Worm (Caenorhabditis elegans): ENCODE measurements around the gene clec-151.
A peak's percentile ranks its signal among the peaks of the same experiment; 100 is the strongest.

clec-151 gene

ce11 chrIII:4649363-4649768 lies 21.1 kb downstream of the clec-151 start (continued):
- TF ChIP-seq zfh-2 (GFP tag; conservative IDR thresholded peaks at IDR 0.05) (peak; percentile 95), rec-8 (tag; optimal IDR thresholded peaks at IDR 0.05) (no peak), tbp1 (GFP tag; optimal IDR thresholded peaks at IDR 0.05) (peak; percentile 70), mcd-1 (GFP tag; IDR thresholded peaks at IDR 0.05) (peak; percentile 89), ceh-58 (GFP tag; IDR thresholded peaks at IDR 0.05) (no peak), let-526 (GFP tag; IDR thresholded peaks at IDR 0.05) (0 out of 2 replicates have a peak, but pooled peaks have one; percentile 30), nhr-90 (tag; optimal IDR thresholded peaks at IDR 0.05) (peak; percentile 92), ztf-3 (GFP tag; optimal IDR thresholded peaks at IDR 0.05) (peak; percentile 56), athp-1 (tag; optimal IDR thresholded peaks at IDR 0.05) (peak; percentile 83), F23B12.7 (tag; optimal IDR thresholded peaks at IDR 0.05; ENCODE audit: insufficient read depth) (peak; percentile 17), hmg-1.2 (GFP tag; IDR thresholded peaks at IDR 0.05) (peak; percentile 96), egrh-3 (GFP tag; IDR thresholded peaks at IDR 0.05) (peak; percentile 10; the same call in 1 of the 2 replicates), somi-1 (GFP tag; optimal IDR thresholded peaks at IDR 0.05) (peak; percentile 95), attf-5 (GFP tag; optimal IDR thresholded peaks at IDR 0.05) (peak; percentile 98), hsf-1 (GFP tag; IDR thresholded peaks at IDR 0.05) (0 out of 2 replicates have a peak, but pooled peaks have one; percentile 35), nhr-179 (tag; optimal IDR thresholded peaks at IDR 0.05) (no peak), madf-10 (tag; optimal IDR thresholded peaks at IDR 0.05) (peak; percentile 91), ztf-22 (GFP tag; optimal IDR thresholded peaks at IDR 0.05) (peak; percentile 97), lsl-1 (GFP tag; optimal IDR thresholded peaks at IDR 0.05) (no peak), let-607 (tag; optimal IDR thresholded peaks at IDR 0.05) (peak; percentile 81 to 89), C06A6.2 (GFP tag; conservative IDR thresholded peaks at IDR 0.05) (peak; percentile 84), unc-62 (GFP tag; optimal IDR thresholded peaks at IDR 0.05) (peak; percentile 83), ZK185.1 (tag; optimal IDR thresholded peaks at IDR 0.05; ENCODE audit: poor library complexity, severe bottlenecking) (peak; percentile 87), ceh-27 (GFP tag; optimal IDR thresholded peaks at IDR 0.05) (peak; percentile 90), F37B4.10 (GFP tag; IDR thresholded peaks at IDR 0.05) (0 out of 2 replicates have a peak, but pooled peaks have one; percentile 46), zim-3 (tag; optimal IDR thresholded peaks at IDR 0.05) (no peak), tlf-1 (GFP tag; optimal IDR thresholded peaks at IDR 0.05) (peak; percentile 85), B0261.1 (tag; optimal IDR thresholded peaks at IDR 0.05) (no peak), fkh-3 (tag; optimal IDR thresholded peaks at IDR 0.05) (no peak), dox-1 (GFP tag; IDR thresholded peaks at IDR 0.05) (peak; percentile 74), lin-35 (GFP tag; optimal IDR thresholded peaks at IDR 0.05) (peak in 1 of 3 experiments; percentile 66), hmg-20 (GFP tag; IDR thresholded peaks at IDR 0.05) (0 out of 2 replicates have a peak, but pooled peaks have one; percentile 12), ztf-26 (tag; optimal IDR thresholded peaks at IDR 0.05) (peak; percentile 94), egl-18 (GFP tag; IDR thresholded peaks at IDR 0.05) (no peak), nhr-80 (tag; optimal IDR thresholded peaks at IDR 0.05) (peak; percentile 99), ceh-40 (GFP tag; IDR thresholded peaks at IDR 0.05) (no peak), lin-54 (GFP tag; optimal IDR thresholded peaks at IDR 0.05) (peak; percentile 81), F57A8.1 (GFP tag; optimal IDR thresholded peaks at IDR 0.05) (no peak), F10E7.11 (tag; optimal IDR thresholded peaks at IDR 0.05) (no peak), ets-4 (GFP tag; optimal IDR thresholded peaks at IDR 0.05) (peak; percentile 86), egl-44 (GFP tag; IDR thresholded peaks at IDR 0.05) (peak; percentile 81), Y67H2A.10 (GFP tag; conservative IDR thresholded peaks at IDR 0.05) (peak; percentile 62; the same call in 1 of the 2 replicates), mxl-1 (tag; optimal IDR thresholded peaks at IDR 0.05) (peak; percentile 20), attf-6 (GFP tag; IDR thresholded peaks at IDR 0.05) (no peak), nfya-2 (GFP tag; IDR thresholded peaks at IDR 0.05) (no peak), nhr-27 (tag; optimal IDR thresholded peaks at IDR 0.05) (peak; percentile 50), rcor-1 (GFP tag; IDR thresholded peaks at IDR 0.05) (peak; percentile 46), sptf-2 (GFP tag; optimal IDR thresholded peaks at IDR 0.05) (peak; percentile 22)

Data from whole organism, young adult.